Fruit fly (Drosophila melanogaster) whole organism, embryonic: ENCODE data around the gene Lcp65Ad.

Experiments used
- BtbVII ChIP-seq: fragments of 200-800 bp; sonication (Bioruptor generic); optimal IDR thresholded peaks from 3 replicates; lab custom pipeline; 2017; ENCODE audit warnings: missing biosample characterization, mild to moderate bottlenecking, missing genetic modification characterization
- CG12299 ChIP-seq: fragments of 200-800 bp; sonication (Bioruptor generic); optimal IDR thresholded peaks from 2 replicates; lab custom pipeline; 2018; ENCODE audit warnings: missing biosample characterization, mild to moderate bottlenecking, missing genetic modification characterization
- CG12659 ChIP-seq: fragments of 200-800 bp; sonication (Bioruptor generic); optimal IDR thresholded peaks from 3 replicates; lab custom pipeline; 2017; ENCODE audit warnings: mild to moderate bottlenecking, missing biosample characterization, missing genetic modification reagents, missing genetic modification characterization
- CG15073 ChIP-seq: fragments of 200-800 bp; sonication (Bioruptor generic); optimal IDR thresholded peaks from 2 replicates; lab custom pipeline; 2016; ENCODE audit warnings: missing biosample characterization, missing genetic modification characterization
- CG16813 ChIP-seq: fragments of 200-800 bp; sonication (Bioruptor generic); IDR thresholded peaks from 3 replicates; pipeline ENCODE4 v1.3.6; 2022; ENCODE audit warnings: missing biosample characterization, missing genetic modification characterization; ENCODE audit not compliant: partially characterized antibody
- CG18476 ChIP-seq: fragments of 200-800 bp; sonication (Bioruptor generic); optimal IDR thresholded peaks from 2 replicates; lab custom pipeline; 2016; ENCODE audit warnings: missing biosample characterization, mild to moderate bottlenecking, missing genetic modification characterization
- CG2129 ChIP-seq: fragments of 200-800 bp; sonication (Bioruptor generic); IDR thresholded peaks from 2 replicates; pipeline ENCODE4 v1.3.6; 2022; ENCODE audit warnings: missing biosample characterization, missing genetic modification characterization; ENCODE audit not compliant: partially characterized antibody
- CG30403 ChIP-seq: fragments of 200-800 bp; sonication (Bioruptor generic); optimal IDR thresholded peaks from 3 replicates; lab custom pipeline; 2016; ENCODE audit warnings: missing biosample characterization, missing genetic modification characterization
- CG30431 ChIP-seq: fragments of 200-800 bp; sonication (Bioruptor generic); optimal IDR thresholded peaks from 2 replicates; lab custom pipeline; 2017; ENCODE audit warnings: missing biosample characterization, missing genetic modification characterization
- CG32767 ChIP-seq: fragments of 200-800 bp; sonication (Bioruptor generic); IDR thresholded peaks from 2 replicates; pipeline ENCODE4 v1.3.6; 2022; ENCODE audit warnings: missing biosample characterization, missing genetic modification characterization
- CG3995 ChIP-seq: fragments of 200-800 bp; sonication (Bioruptor generic); optimal IDR thresholded peaks from 3 replicates; lab custom pipeline; 2016; ENCODE audit warnings: missing biosample characterization, missing genetic modification characterization
- CG4282 ChIP-seq: fragments of 200-800 bp; sonication (Bioruptor generic); optimal IDR thresholded peaks from 2 replicates; lab custom pipeline; 2016; ENCODE audit warnings: missing biosample characterization, missing genetic modification characterization
- CG5180 ChIP-seq: fragments of 200-800 bp; sonication (Bioruptor generic); optimal IDR thresholded peaks from 3 replicates; lab custom pipeline; 2017; ENCODE audit warnings: missing biosample characterization, missing genetic modification characterization, mild to moderate bottlenecking, moderate library complexity, missing genetic modification reagents
- CG6272 ChIP-seq: fragments of 200-800 bp; sonication (Bioruptor generic); IDR thresholded peaks from 2 replicates; pipeline ENCODE4 v1.3.6; 2022; ENCODE audit warnings: missing biosample characterization, missing genetic modification characterization
- CG7357 ChIP-seq: fragments of 200-800 bp; sonication (Bioruptor generic); IDR thresholded peaks from 3 replicates; pipeline ENCODE4 v1.3.6; 2022; ENCODE audit warnings: missing biosample characterization, missing genetic modification characterization
- CG7745 ChIP-seq: fragments of 200-800 bp; sonication (Bioruptor generic); optimal IDR thresholded peaks from 2 replicates; lab custom pipeline; 2018; ENCODE audit warnings: missing biosample characterization, mild to moderate bottlenecking, missing genetic modification characterization, moderate library complexity
- CG8359 ChIP-seq: fragments of 200-800 bp; sonication (Bioruptor generic); optimal IDR thresholded peaks from 2 replicates; lab custom pipeline; 2017; ENCODE audit warnings: missing biosample characterization, mild to moderate bottlenecking, missing genetic modification characterization, borderline replicate concordance
- CG9437 ChIP-seq: fragments of 200-800 bp; sonication (Bioruptor generic); optimal IDR thresholded peaks from 2 replicates; lab custom pipeline; 2018; ENCODE audit warnings: missing biosample characterization, mild to moderate bottlenecking, missing genetic modification characterization
- CHES-1-like ChIP-seq: fragments of 200-800 bp; sonication (Bioruptor generic); optimal IDR thresholded peaks from 2 replicates; lab custom pipeline; 2016; ENCODE audit warnings: missing biosample characterization, missing genetic modification characterization
- CTCF ChIP-seq: fragments of 200-800 bp; sonication (Bioruptor generic); optimal IDR thresholded peaks from 2 replicates; lab custom pipeline; 2017; ENCODE audit warnings: missing biosample characterization, mild to moderate bottlenecking, missing genetic modification characterization, moderate library complexity
- Dbx ChIP-seq: fragments of 200-800 bp; sonication (Bioruptor generic); IDR thresholded peaks from 3 replicates; pipeline ENCODE4 v1.3.6; 2022; ENCODE audit warnings: missing biosample characterization, missing genetic modification characterization
- Eip74EF ChIP-seq, 2 experiments: fragments of 200-800 bp in 1 of 2; fragments of >200 bp in 1 of 2; sonication (Bioruptor generic) in 1 of 2; optimal IDR thresholded peaks; 2 replicates each; lab custom pipeline; 2017 to 2019; ENCODE audit warnings: missing biosample characterization in 2 of 2, missing genetic modification characterization in 2 of 2, mild to moderate bottlenecking in 1 of 2, moderate library complexity in 1 of 2
- GATAe ChIP-seq: fragments of 200-800 bp; sonication (Bioruptor generic); conservative IDR thresholded peaks from 2 replicates; pipeline ENCODE4 v1.3.6; 2022; ENCODE audit warnings: missing biosample characterization, missing genetic modification characterization
- Med ChIP-seq: fragments of 200-800 bp; sonication (Bioruptor generic); peaks from one replicate; lab custom pipeline; 2016; ENCODE audit warnings: missing biosample characterization, missing genetic modification characterization, mild to moderate bottlenecking, inconsistent platforms, moderate library complexity
- Pdp1 ChIP-seq, 2 experiments: fragments of 200-800 bp; sonication (Bioruptor generic); optimal IDR thresholded peaks; 3 replicates each; lab custom pipeline; 2016; ENCODE audit warnings: missing biosample characterization in 2 of 2, missing genetic modification characterization in 2 of 2, mild to moderate bottlenecking in 1 of 2, moderate library complexity in 1 of 2
- Scr ChIP-seq: fragments of 200-800 bp; sonication (Bioruptor generic); IDR thresholded peaks from 2 replicates; pipeline ENCODE4 v1.3.6; 2022; ENCODE audit warnings: missing biosample characterization, missing genetic modification characterization; ENCODE audit not compliant: partially characterized antibody
- Sin3A ChIP-seq: fragments of >200 bp; optimal IDR thresholded peaks from 2 replicates; lab custom pipeline; 2018
- Sry-β ChIP-seq: fragments of 200-800 bp; sonication (Bioruptor generic); optimal IDR thresholded peaks from 2 replicates; lab custom pipeline; 2018; ENCODE audit warnings: missing biosample characterization, mild to moderate bottlenecking, missing genetic modification characterization, moderate library complexity
- bab2 ChIP-seq: fragments of 200-800 bp; sonication (Bioruptor generic); optimal IDR thresholded peaks from 2 replicates; lab custom pipeline; 2016; ENCODE audit warnings: missing biosample characterization, missing genetic modification characterization
- bigmax ChIP-seq: fragments of 200-800 bp; sonication (Bioruptor generic); optimal IDR thresholded peaks from 2 replicates; lab custom pipeline; 2018; ENCODE audit warnings: missing biosample characterization, mild to moderate bottlenecking, missing genetic modification characterization
- bsh ChIP-seq, 2 experiments: fragments of 200-800 bp; sonication (Bioruptor generic); optimal IDR thresholded peaks; 2 replicates each; lab custom pipeline; 2017 to 2018; ENCODE audit warnings: mild to moderate bottlenecking in 2 of 2, missing biosample characterization in 2 of 2, missing genetic modification characterization in 2 of 2, moderate library complexity in 1 of 2
- chn ChIP-seq: fragments of 200-800 bp; sonication (Bioruptor generic); optimal IDR thresholded peaks from 2 replicates; lab custom pipeline; 2016; ENCODE audit warnings: missing biosample characterization, missing genetic modification characterization
- exex ChIP-seq: fragments of 200-800 bp; sonication (Bioruptor generic); optimal IDR thresholded peaks from 4 replicates; lab custom pipeline; 2018; ENCODE audit warnings: missing biosample characterization, mild to moderate bottlenecking, missing genetic modification characterization, moderate library complexity
- fd3F ChIP-seq: fragments of 200-800 bp; sonication (Bioruptor generic); optimal IDR thresholded peaks from 2 replicates; lab custom pipeline; 2018; ENCODE audit warnings: missing biosample characterization, mild to moderate bottlenecking, missing genetic modification characterization, moderate library complexity
- gce ChIP-seq: fragments of 200-800 bp; sonication (Bioruptor generic); IDR thresholded peaks from 3 replicates; pipeline ENCODE4 v1.3.6; 2022; ENCODE audit warnings: missing biosample characterization, missing genetic modification characterization
- hbn ChIP-seq: fragments of 200-800 bp; sonication (Bioruptor generic); IDR thresholded peaks from 2 replicates; pipeline ENCODE4 v1.3.6; 2022; ENCODE audit warnings: missing biosample characterization, missing genetic modification characterization; ENCODE audit not compliant: partially characterized antibody
- kay ChIP-seq: fragments of 200-800 bp; sonication (Bioruptor generic); optimal IDR thresholded peaks from 2 replicates; lab custom pipeline; 2016; ENCODE audit warnings: missing biosample characterization, missing genetic modification characterization
- klu ChIP-seq: fragments of 200-800 bp; sonication (Bioruptor generic); IDR thresholded peaks from 2 replicates; pipeline ENCODE4 v1.3.6; 2022; ENCODE audit warnings: missing biosample characterization, missing genetic modification characterization
- lilli ChIP-seq: fragments of 200-800 bp; sonication (Bioruptor generic); optimal IDR thresholded peaks from 3 replicates; lab custom pipeline; 2016; ENCODE audit warnings: missing biosample characterization, missing genetic modification characterization
- lmd ChIP-seq: fragments of 200-800 bp; sonication (Bioruptor generic); IDR thresholded peaks from 2 replicates; pipeline ENCODE4 v1.3.6; 2022; ENCODE audit warnings: missing biosample characterization, missing genetic modification characterization
- lov ChIP-seq, 2 experiments: fragments of 200-800 bp in 1 of 2; fragments of >200 bp in 1 of 2; sonication (Bioruptor generic) in 1 of 2; IDR thresholded peaks in 1 of 2; optimal IDR thresholded peaks in 1 of 2; 2 replicates in 1 of 2; 3 replicates in 1 of 2; pipeline versions ENCODE4 v1.3.6 to Lab custom; 2017 to 2022; ENCODE audit warnings: missing biosample characterization in 1 of 2, missing genetic modification characterization in 1 of 2
- nau ChIP-seq: fragments of 200-800 bp; sonication (Bioruptor generic); optimal IDR thresholded peaks from 3 replicates; lab custom pipeline; 2017; ENCODE audit warnings: missing biosample characterization, mild to moderate bottlenecking, missing genetic modification characterization, missing genetic modification reagents
- repo ChIP-seq: fragments of 200-800 bp; sonication (Bioruptor generic); optimal IDR thresholded peaks from 2 replicates; lab custom pipeline; 2016; ENCODE audit warnings: missing biosample characterization, missing genetic modification characterization
- row ChIP-seq: fragments of 200-800 bp; sonication (Bioruptor generic); IDR thresholded peaks from 3 replicates; pipeline ENCODE4 v1.3.6; 2022; ENCODE audit warnings: missing biosample characterization, missing genetic modification characterization
- sens ChIP-seq: fragments of 200-800 bp; sonication (Bioruptor generic); peaks from one replicate; lab custom pipeline; 2016; ENCODE audit warnings: missing biosample characterization, missing genetic modification characterization
- tio ChIP-seq: fragments of 200-800 bp; sonication (Bioruptor generic); optimal IDR thresholded peaks from 2 replicates; lab custom pipeline; 2017; ENCODE audit warnings: missing biosample characterization, missing genetic modification characterization, inconsistent platforms
- usp ChIP-seq: fragments of >200 bp; optimal IDR thresholded peaks from 2 replicates; lab custom pipeline; 2017; ENCODE audit warnings: missing biosample characterization, missing genetic modification characterization
- zen ChIP-seq: fragments of 200-800 bp; sonication (Bioruptor generic); optimal IDR thresholded peaks from 3 replicates; lab custom pipeline; 2018; ENCODE audit warnings: missing biosample characterization, mild to moderate bottlenecking, missing genetic modification characterization, moderate library complexity
- zen2 ChIP-seq: fragments of 200-800 bp; sonication (Bioruptor generic); IDR thresholded peaks from 3 replicates; pipeline ENCODE4 v1.3.6; 2022; ENCODE audit warnings: missing biosample characterization, missing genetic modification characterization; ENCODE audit not compliant: partially characterized antibody

Gene Lcp65Ad

DNA sequence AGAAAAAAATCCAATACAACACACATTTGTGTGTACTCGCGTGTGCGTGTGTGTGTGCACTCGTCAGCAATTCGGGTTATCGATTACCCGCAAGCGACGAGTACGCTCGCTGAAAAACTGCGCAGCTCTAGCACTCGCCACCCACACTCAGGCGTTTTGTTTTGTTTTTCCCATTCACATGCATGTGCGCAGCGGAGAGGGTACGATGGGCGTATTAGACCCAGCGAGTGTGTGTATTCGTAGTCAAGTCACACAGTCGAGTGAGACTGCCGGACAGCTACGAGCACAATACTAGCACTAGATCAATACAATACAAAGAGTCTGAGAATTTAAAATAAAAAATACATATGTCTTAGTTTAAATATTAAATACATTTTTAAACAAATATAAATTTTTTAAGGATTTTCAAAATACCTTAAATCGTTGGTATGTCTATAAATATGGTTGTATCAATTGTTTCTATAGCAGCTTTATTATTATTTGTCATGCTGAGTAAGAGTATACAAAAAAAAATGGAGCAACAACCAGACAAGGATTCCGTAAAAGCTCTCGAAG lies 41.8 kb downstream of the Lcp65Ad start, which contains the start of the genes D19B and CG43293 (continued):
- peak; percentile 69 for TF ChIP-seq CG12299 (tag; lab: Kevin White, UChicago)
- peak; percentile 92 for TF ChIP-seq gce (GFP tag; lab: Robert Waterston, UW)
- TF ChIP-seq lov (optimal IDR thresholded peaks at IDR 0.05; lab: Kevin White, UChicago): no peak
- peak; percentile 71; the same call in 2 of the 3 replicates for TF ChIP-seq lov (GFP tag; IDR thresholded peaks at IDR 0.05; lab: Robert Waterston, UW)
- TF ChIP-seq CG6272 (GFP tag; lab: Robert Waterston, UW): peak; percentile 81
- TF ChIP-seq hbn (GFP tag; lab: Robert Waterston, UW): peak; percentile 45; the same call in 1 of the 2 replicates
- peak; percentile 85 for TF ChIP-seq kay (GFP tag; lab: Kevin White, UChicago)
- peak; percentile 82 to 90 for TF ChIP-seq bsh (GFP tag; optimal IDR thresholded peaks at IDR 0.05; lab: Kevin White, UChicago)
- TF ChIP-seq sens (GFP tag; lab: Kevin White, UChicago): peak; percentile 97
- TF ChIP-seq CHES-1-like: peak; percentile 92
- TF ChIP-seq CG12659: peak; percentile 95
- TF ChIP-seq chn (GFP tag; lab: Kevin White, UChicago): peak; percentile 96
- TF ChIP-seq BtbVII (GFP tag; lab: Kevin White, UChicago): peak; percentile 81
- peak; percentile 91 for TF ChIP-seq bab2 (GFP tag; lab: Kevin White, UChicago)
- peak; percentile 99 for TF ChIP-seq Med (GFP tag; lab: Kevin White, UChicago)
- TF ChIP-seq CG8359 (GFP tag; lab: Kevin White, UChicago): peak; percentile 25
- peak; percentile 98 for TF ChIP-seq row (GFP tag; lab: Robert Waterston, UW)
- no peak for TF ChIP-seq CG5180 (GFP tag; lab: Kevin White, UChicago)
- TF ChIP-seq Eip74EF (GFP tag; optimal IDR thresholded peaks at IDR 0.05; lab: Kevin White, UChicago): no peak
- no peak for TF ChIP-seq CTCF (GFP tag; lab: Kevin White, UChicago)
- peak; percentile 33 for TF ChIP-seq CG3995 (GFP tag; lab: Kevin White, UChicago)
- peak; percentile 11 for TF ChIP-seq bigmax (GFP tag; lab: Kevin White, UChicago)
- no peak; the same call in 1 of the 2 replicates for TF ChIP-seq GATAe (GFP tag; lab: Robert Waterston, UW)
- TF ChIP-seq CG4282 (GFP tag; lab: Kevin White, UChicago): peak; percentile 70
- TF ChIP-seq CG7745: no peak
- peak; percentile 81 for TF ChIP-seq fd3F (GFP tag; lab: Kevin White, UChicago)
- peak; percentile 5; the same call in 1 of the 3 replicates for TF ChIP-seq zen2
- peak; percentile 54; the same call in 1 of the 3 replicates for TF ChIP-seq CG7357 (GFP tag; lab: Robert Waterston, UW)
- TF ChIP-seq repo (GFP tag; lab: Kevin White, UChicago): peak; percentile 79
- 0 out of 2 replicates have a peak, but pooled peaks have one; percentile 15 for TF ChIP-seq CG2129
- peak; percentile 82 to 87 for TF ChIP-seq Pdp1 (GFP tag; optimal IDR thresholded peaks at IDR 0.05; lab: Kevin White, UChicago)
- peak; percentile 54 for TF ChIP-seq CG15073 (GFP tag; lab: Kevin White, UChicago)
- TF ChIP-seq CG9437 (GFP tag; lab: Kevin White, UChicago): peak; percentile 63
- peak; percentile 74 for TF ChIP-seq CG18476
- peak; percentile 53; the same call in 1 of the 2 replicates for TF ChIP-seq Scr (GFP tag; lab: Robert Waterston, UW)
- peak; percentile 90 for TF ChIP-seq Dbx (GFP tag; lab: Robert Waterston, UW)
- TF ChIP-seq Sin3A (lab: Kevin White, UChicago): no peak
- TF ChIP-seq CG30431 (GFP tag; lab: Kevin White, UChicago): peak; percentile 79
- peak; percentile 93 for TF ChIP-seq lmd
- no peak for TF ChIP-seq exex (tag; lab: Kevin White, UChicago)
- TF ChIP-seq zen (tag; lab: Kevin White, UChicago): peak; percentile 77
- peak; percentile 95 for TF ChIP-seq lilli
- TF ChIP-seq tio (GFP tag; lab: Kevin White, UChicago): no peak
- peak; percentile 92 for TF ChIP-seq klu (GFP tag; lab: Robert Waterston, UW)
- peak; percentile 84 for TF ChIP-seq Sry-β (GFP tag; lab: Kevin White, UChicago)
- peak; percentile 84 for TF ChIP-seq CG32767 (GFP tag; lab: Robert Waterston, UW)
- peak; percentile 92 for TF ChIP-seq CG30403 (GFP tag; lab: Kevin White, UChicago)
- no peak for TF ChIP-seq usp (GFP tag; lab: Kevin White, UChicago)
- no peak for TF ChIP-seq nau (GFP tag; lab: Kevin White, UChicago)
- TF ChIP-seq CG16813 (GFP tag; lab: Robert Waterston, UW): peak; percentile 50; the same call in 2 of the 3 replicates
